Fruit fly (Drosophila melanogaster): Measurements from ENCODE around the gene CG32568.
A peak's percentile ranks its signal among the peaks of the same experiment; 100 is the strongest.

Gene CG32568

DNA sequence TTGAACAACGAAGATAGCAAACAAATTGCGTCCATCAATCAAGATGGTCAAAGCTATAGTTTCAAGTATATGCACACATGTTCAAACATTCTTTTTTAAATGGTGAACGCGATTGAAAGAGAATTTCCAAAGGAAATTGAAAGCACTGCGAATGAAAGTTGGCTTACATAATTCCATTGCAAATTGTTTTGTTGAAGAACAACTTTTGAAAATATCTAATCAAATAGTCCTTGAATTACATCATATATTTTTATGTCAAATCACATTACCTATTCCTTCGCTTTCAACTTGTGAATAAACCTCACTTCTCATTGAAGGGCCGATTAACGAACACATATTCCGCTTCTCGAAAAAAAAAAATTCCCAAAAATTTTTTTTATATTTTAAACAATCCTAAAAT, at the start of gene CG32568:
Gene CG32568, plus strand, starts transcription at position 301 of the 400 bp plus-strand sequence.
- TF ChIP-seq CG17801 (GFP tag; optimal IDR thresholded peaks at IDR 0.05; ENCODE audit: partially characterized antibody) = no peak

dm6 chrX:16691440-16691839, 49.3 kb upstream of the CG32568 start:
- peak; percentile 49 for TF ChIP-seq CG17801 (GFP tag; optimal IDR thresholded peaks at IDR 0.05; ENCODE audit: partially characterized antibody)

dm6 chrX:16692325-16692724, 48.4 kb upstream of the CG32568 start:
- TF ChIP-seq CG17801 (GFP tag; optimal IDR thresholded peaks at IDR 0.05; ENCODE audit: partially characterized antibody) = no peak

- TF ChIP-seq CG17801 (GFP tag; optimal IDR thresholded peaks at IDR 0.05; ENCODE audit: partially characterized antibody) = no peak
Measured at dm6 chrX:16693805-16694387, 46.8 kb upstream of the CG32568 start.

DNA sequence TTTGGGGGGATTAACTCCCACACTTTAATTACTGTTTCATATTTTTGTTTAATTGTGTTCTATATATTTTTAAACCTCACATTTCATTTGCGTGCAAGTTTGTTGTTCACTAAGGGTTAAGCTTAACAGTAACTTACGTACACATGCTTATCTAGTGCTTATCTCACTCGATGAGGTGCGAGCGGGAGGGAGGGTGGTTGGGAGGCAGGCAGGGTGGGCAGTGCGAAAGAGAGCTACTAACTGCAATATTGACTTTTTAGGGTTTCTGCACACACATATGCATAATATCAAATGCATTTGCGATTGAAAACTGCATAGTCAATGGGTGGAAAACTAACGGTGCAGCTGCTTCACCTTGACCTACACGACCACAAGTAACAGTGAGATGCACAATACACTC, 46.2 kb upstream of the CG32568 start:
- no peak for TF ChIP-seq CG17801 (GFP tag; optimal IDR thresholded peaks at IDR 0.05; ENCODE audit: partially characterized antibody)

DNA sequence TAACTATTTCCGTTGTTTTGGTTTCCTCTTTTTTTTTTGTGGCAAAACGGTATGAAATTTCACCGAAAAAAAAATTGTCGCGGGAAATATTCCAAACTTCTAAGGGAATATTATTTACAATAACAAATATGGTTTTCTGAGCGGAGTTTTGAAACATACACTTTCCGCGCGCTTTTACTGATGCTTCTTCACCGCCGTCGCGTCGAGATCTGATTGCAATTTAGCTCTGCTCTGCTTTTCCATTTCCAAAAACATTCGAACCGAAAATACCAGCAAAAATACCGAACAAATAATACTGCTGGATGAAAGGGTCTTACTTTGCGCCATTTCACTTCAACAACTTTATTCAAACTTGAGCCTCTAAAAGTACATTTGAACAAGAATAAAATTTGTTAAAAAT, 45.7 kb upstream of the CG32568 start, which contains the start of gene Septin4:
Gene Septin4, minus strand, starts transcription at position 215 of the 400 bp plus-strand sequence.
- TF ChIP-seq CG17801 (GFP tag; optimal IDR thresholded peaks at IDR 0.05; ENCODE audit: partially characterized antibody) = no peak

- no peak for TF ChIP-seq CG17801 (GFP tag; optimal IDR thresholded peaks at IDR 0.05; ENCODE audit: partially characterized antibody)
Measured at dm6 chrX:16695658-16696181, 45.0 kb upstream of the CG32568 start, which contains the start of gene CG4678. TSS of gene CG4678 (plus strand) at chrX:16696131.

DNA sequence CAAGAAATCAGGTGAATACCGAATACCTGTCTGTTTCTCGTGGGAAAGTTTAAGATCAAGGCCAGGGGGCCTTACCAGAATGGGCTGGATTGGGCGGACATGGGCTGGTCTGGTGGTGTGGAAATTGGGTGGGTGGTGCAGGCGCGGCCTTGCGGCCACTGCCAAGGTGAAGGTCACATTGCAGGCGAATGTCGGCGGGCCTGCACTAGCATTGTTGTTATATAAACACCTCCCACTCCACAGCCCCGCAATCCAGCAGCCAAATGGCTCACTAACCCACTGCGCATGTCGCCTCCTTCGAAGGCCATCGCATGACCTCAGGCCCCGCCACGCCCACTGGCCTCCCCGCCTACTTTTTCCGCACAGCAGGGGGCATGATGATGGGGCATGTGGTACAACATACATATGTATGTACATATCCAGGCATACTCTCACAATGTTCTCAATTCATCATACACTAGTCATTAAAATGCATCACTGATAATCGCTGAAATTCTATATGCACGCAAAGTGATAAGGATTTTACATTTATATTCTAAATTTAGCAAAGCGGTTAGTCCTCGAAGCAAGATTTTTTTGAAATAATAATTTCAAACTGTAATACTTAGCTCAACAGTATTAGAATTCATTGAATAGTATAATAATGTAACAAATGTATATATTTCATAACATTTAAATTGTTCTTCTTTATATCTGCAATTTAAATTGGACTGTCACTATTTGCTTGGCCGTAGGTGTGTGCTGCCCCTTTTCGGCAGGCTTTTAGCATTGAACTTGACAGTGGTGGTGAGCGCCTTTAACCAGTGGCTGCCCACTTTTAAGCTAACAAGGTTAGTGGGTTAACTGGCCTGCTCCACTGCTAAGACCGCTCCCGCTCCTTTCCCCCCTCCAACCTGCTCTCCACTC, 43.8 kb upstream of the CG32568 start:
- no peak for TF ChIP-seq CG17801 (GFP tag; optimal IDR thresholded peaks at IDR 0.05; ENCODE audit: partially characterized antibody)

DNA sequence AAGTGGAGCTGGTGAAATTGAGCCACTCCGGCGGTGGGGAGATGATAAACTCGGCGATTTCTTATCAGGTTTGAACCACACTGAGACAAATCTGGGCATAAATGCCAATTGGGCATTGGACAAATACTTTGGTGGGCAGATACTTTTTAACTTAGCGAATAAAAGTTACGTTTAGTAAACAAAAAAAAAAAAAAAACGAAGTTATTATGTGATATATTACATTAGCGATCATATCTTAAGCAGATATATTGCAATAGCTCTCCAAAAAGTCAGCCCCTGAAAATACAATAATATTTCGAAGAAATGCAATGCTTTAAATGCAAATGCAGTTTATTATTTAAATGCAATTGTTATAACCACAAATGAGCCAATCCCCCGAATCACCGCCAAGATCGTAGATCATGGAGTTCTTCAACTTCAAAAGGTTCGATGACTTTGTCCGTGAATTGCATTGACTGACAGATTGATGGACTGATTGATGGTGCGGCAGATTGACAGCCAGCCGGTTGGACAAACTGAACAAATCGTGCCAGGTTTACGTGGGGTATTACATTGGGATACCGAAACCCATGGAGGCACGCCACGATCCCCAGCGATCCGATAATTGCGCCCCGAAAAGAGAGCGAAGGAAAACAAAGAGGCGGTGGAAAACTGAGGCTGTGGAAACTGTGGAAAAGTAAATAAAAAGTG, 42.7 kb upstream of the CG32568 start:
- no peak for TF ChIP-seq CG17801 (GFP tag; optimal IDR thresholded peaks at IDR 0.05; ENCODE audit: partially characterized antibody)

DNA sequence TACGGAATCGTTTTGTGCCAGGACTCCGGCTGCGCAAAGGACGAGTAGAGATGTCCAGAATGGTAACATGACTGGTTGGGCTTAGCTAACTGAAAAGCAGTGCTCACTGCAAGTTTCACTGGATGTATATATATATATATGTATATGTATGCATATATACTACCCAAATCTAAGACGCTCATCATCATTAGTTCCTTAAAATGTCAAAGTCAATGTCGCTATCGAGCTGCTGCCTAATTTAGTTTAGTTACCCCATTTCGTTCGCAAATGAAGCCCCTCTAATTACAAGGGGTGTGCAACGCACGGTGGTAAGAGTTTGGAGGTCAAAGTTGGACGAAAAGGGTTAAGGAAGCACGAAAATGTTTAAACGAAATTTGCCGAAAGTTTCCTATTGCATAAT, 40.6 kb upstream of the CG32568 start, which contains the start of gene CG9676:
Gene CG9676, minus strand, starts transcription at position 101 of the 400 bp plus-strand sequence.
- TF ChIP-seq CG17801 (GFP tag; optimal IDR thresholded peaks at IDR 0.05; ENCODE audit: partially characterized antibody) = no peak

DNA sequence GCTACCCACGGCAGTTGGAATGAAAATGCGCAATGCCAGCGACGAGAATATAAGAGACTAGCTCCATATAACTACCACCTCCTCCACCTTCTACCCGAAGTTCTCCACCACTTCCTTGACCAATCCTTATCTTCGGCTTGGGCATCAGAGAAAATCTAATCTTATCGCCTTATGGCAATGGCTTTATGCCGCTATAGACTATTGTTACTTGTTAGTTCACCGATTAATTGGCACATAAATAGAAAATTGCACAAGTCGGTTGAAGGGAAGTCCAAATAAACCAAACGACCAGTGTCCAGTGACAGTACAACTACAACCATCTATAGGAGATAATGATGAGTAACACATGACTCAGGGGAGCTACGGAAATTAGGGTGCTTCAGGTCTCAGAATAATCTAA, 38.8 kb upstream of the CG32568 start, which contains the start of gene sphe:
Gene sphe, minus strand, starts transcription at position 32 of the 400 bp plus-strand sequence.
- TF ChIP-seq CG17801 (GFP tag; optimal IDR thresholded peaks at IDR 0.05; ENCODE audit: partially characterized antibody) = no peak

- TF ChIP-seq CG17801 (GFP tag; optimal IDR thresholded peaks at IDR 0.05; ENCODE audit: partially characterized antibody) = no peak
Measured at dm6 chrX:16703747-16704146, 37.0 kb upstream of the CG32568 start, which contains the start of the genes CG9673 and CG4653. TSS of gene CG9673 (minus strand) at chrX:16703884. TSS of gene CG4653 (plus strand) at chrX:16704081.

DNA sequence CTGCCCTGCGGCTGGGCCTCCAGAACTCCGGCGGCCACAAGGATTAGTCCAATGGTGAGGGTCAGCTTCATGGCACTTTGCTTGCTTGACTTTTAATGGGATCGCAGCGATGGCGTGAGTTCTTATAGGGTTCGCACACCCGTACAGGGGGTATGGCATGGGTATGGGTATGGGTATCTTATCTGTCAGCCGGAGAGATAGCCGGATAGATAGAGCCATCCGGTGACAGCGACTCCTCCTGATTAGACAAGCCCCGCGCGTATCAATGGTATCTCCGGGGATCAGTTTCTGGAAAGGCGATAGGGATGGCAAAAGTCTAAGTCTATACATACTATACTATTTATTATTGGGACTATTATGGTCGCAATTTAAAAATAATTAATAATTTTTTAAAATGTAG, 33.9 kb upstream of the CG32568 start, which contains the start of gene CG9672:
Gene CG9672, minus strand, starts transcription at position 101 of the 400 bp plus-strand sequence.
- no peak for TF ChIP-seq CG17801 (GFP tag; optimal IDR thresholded peaks at IDR 0.05; ENCODE audit: partially characterized antibody)

- TF ChIP-seq CG17801 (GFP tag; optimal IDR thresholded peaks at IDR 0.05; ENCODE audit: partially characterized antibody) = no peak
Measured at dm6 chrX:16711003-16711402, 29.7 kb upstream of the CG32568 start, which contains the start of gene CG13008. TSS of gene CG13008 (plus strand) at chrX:16711303.

DNA sequence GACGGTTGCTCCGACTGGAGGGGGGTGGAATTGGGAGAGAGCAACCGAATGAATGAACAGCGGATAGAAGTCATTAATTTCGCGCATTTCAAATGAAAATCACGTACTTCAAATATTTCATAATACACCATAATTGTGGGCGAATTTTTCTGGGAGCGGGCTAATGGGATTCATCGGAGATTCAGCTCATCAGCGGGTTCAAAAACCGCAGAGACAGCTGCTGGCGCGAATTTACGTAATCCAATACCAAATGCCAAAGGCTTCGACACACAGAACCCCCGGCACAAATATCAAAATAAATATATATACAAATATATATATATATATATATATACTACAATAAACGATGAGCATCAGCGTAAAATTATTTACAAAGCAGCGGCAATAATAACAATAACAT, 24.1 kb upstream of the CG32568 start:
- TF ChIP-seq CG17801 (GFP tag; optimal IDR thresholded peaks at IDR 0.05; ENCODE audit: partially characterized antibody) = no peak

All from ovary, adult (tissue).